Fruit fly (Drosophila melanogaster) whole organism, adult: ENCODE data around the gene Neto.

Experiments
- CG12768 ChIP-seq: fragments of 200-800 bp; sonication (Bioruptor generic); optimal IDR thresholded peaks from 2 replicates; lab custom pipeline; 2017; ENCODE audit warnings: missing biosample characterization, missing genetic modification characterization, mild to moderate bottlenecking, moderate library complexity, missing genetic modification reagents
- CG14711 ChIP-seq: fragments of 200-800 bp; sonication (Bioruptor generic); optimal IDR thresholded peaks from 2 replicates; lab custom pipeline; 2018; ENCODE audit warnings: missing biosample characterization, mild to moderate bottlenecking, missing genetic modification characterization, moderate library complexity
- CG5204 ChIP-seq: fragments of 200-800 bp; sonication (Bioruptor generic); optimal IDR thresholded peaks from 2 replicates; lab custom pipeline; 2016; ENCODE audit warnings: missing biosample characterization, missing genetic modification characterization
- CG7045 ChIP-seq: fragments of 200-800 bp; sonication (Bioruptor generic); optimal IDR thresholded peaks from 2 replicates; lab custom pipeline; 2017; ENCODE audit warnings: missing biosample characterization, mild to moderate bottlenecking, missing genetic modification characterization
- Clk ChIP-seq: fragments of 200-800 bp; sonication (Bioruptor generic); optimal IDR thresholded peaks from 2 replicates; lab custom pipeline; 2017; ENCODE audit warnings: missing biosample characterization, missing genetic modification characterization
- Crg-1 ChIP-seq: fragments of 200-800 bp; sonication (Bioruptor generic); optimal IDR thresholded peaks from 2 replicates; lab custom pipeline; 2016; ENCODE audit warnings: missing biosample characterization, missing genetic modification characterization
- Hr96 ChIP-seq: fragments of 200-800 bp; sonication (Bioruptor generic); optimal IDR thresholded peaks from 2 replicates; lab custom pipeline; 2016; ENCODE audit warnings: missing biosample characterization, missing genetic modification characterization
- pad ChIP-seq: fragments of 200-800 bp; sonication (Bioruptor generic); optimal IDR thresholded peaks from 3 replicates; lab custom pipeline; 2017; ENCODE audit warnings: missing biosample characterization, missing genetic modification characterization, mild to moderate bottlenecking, moderate library complexity, missing genetic modification reagents
- tj ChIP-seq: fragments of 200-800 bp; sonication (Bioruptor generic); optimal IDR thresholded peaks from 3 replicates; lab custom pipeline; 2017; ENCODE audit warnings: missing biosample characterization, mild to moderate bottlenecking, missing genetic modification characterization, moderate library complexity

- TF ChIP-seq pad (GFP tag; lab: Kevin White, UChicago) = no peak
- TF ChIP-seq CG12768 (GFP tag; lab: Kevin White, UChicago) = no peak
- no peak for TF ChIP-seq Hr96 (GFP tag; lab: Kevin White, UChicago)
- TF ChIP-seq CG14711 (tag; lab: Kevin White, UChicago) = no peak
- TF ChIP-seq Clk (GFP tag; lab: Kevin White, UChicago) = no peak
- TF ChIP-seq Crg-1 (GFP tag; lab: Kevin White, UChicago) = no peak
- no peak for TF ChIP-seq CG5204
- no peak for TF ChIP-seq tj (GFP tag; lab: Kevin White, UChicago)
- TF ChIP-seq CG7045 = no peak
These were observed 95.4 kb downstream of the Neto start for dm6 chrX:13540920-13541605.
